Fruit fly (Drosophila melanogaster) whole organism, embryonic: Measurements from ENCODE around the gene TfIIA-S.

Source experiments
- B-H2 ChIP-seq: fragments of 200-800 bp; sonication (Bioruptor generic); optimal IDR thresholded peaks from 2 replicates; lab custom pipeline; 2018; ENCODE audit warnings: missing biosample characterization, mild to moderate bottlenecking, missing genetic modification characterization
- BEAF-32 ChIP-seq: fragments of 200-800 bp; sonication (Bioruptor generic); optimal IDR thresholded peaks from 3 replicates; lab custom pipeline; 2017; ENCODE audit warnings: missing biosample characterization, missing genetic modification characterization, mild to moderate bottlenecking, moderate library complexity, missing genetic modification reagents
- Bgb ChIP-seq: fragments of 200-800 bp; sonication (Bioruptor generic); IDR thresholded peaks from 2 replicates; pipeline ENCODE4 v1.3.6; 2022; ENCODE audit warnings: missing biosample characterization, missing genetic modification characterization; ENCODE audit not compliant: partially characterized antibody
- Blimp-1 ChIP-seq: fragments of 200-800 bp; sonication (Bioruptor generic); optimal IDR thresholded peaks from 3 replicates; lab custom pipeline; 2018; ENCODE audit warnings: missing biosample characterization, missing genetic modification characterization, mild to moderate bottlenecking, moderate library complexity, missing genetic modification reagents
- CG10274 ChIP-seq: fragments of 200-800 bp; sonication (Bioruptor generic); optimal IDR thresholded peaks from 3 replicates; lab custom pipeline; 2017; ENCODE audit warnings: missing biosample characterization, mild to moderate bottlenecking, missing genetic modification characterization
- CG11456 ChIP-seq: fragments of 200-800 bp; sonication (Bioruptor generic); IDR thresholded peaks from 3 replicates; pipeline ENCODE4 v1.3.6; 2022; ENCODE audit warnings: missing biosample characterization, missing genetic modification characterization
- CG12299 ChIP-seq: fragments of 200-800 bp; sonication (Bioruptor generic); optimal IDR thresholded peaks from 2 replicates; lab custom pipeline; 2018; ENCODE audit warnings: missing biosample characterization, mild to moderate bottlenecking, missing genetic modification characterization
- CG13424 ChIP-seq: fragments of 200-800 bp; sonication (Bioruptor generic); optimal IDR thresholded peaks from 2 replicates; lab custom pipeline; 2019; ENCODE audit warnings: missing biosample characterization, mild to moderate bottlenecking, missing genetic modification characterization, moderate library complexity
- CG14014 ChIP-seq: fragments of 200-800 bp; sonication (Bioruptor generic); IDR thresholded peaks from 2 replicates; pipeline ENCODE4 v1.3.6; 2022; ENCODE audit warnings: missing biosample characterization, missing genetic modification characterization
- CG14860 ChIP-seq: fragments of 200-800 bp; sonication (Bioruptor generic); IDR thresholded peaks from 3 replicates; pipeline ENCODE4 v1.3.6; 2022; ENCODE audit warnings: missing biosample characterization, missing genetic modification characterization; ENCODE audit not compliant: partially characterized antibody
- CG16815 ChIP-seq: fragments of 200-800 bp; sonication (Bioruptor generic); optimal IDR thresholded peaks from 3 replicates; lab custom pipeline; 2017; ENCODE audit warnings: missing biosample characterization, mild to moderate bottlenecking, missing genetic modification characterization
- CG17359 ChIP-seq: fragments of 200-800 bp; sonication (Bioruptor generic); optimal IDR thresholded peaks from 3 replicates; lab custom pipeline; 2018; ENCODE audit warnings: missing biosample characterization, mild to moderate bottlenecking, missing genetic modification characterization, moderate library complexity
- CG18262 ChIP-seq: fragments of 200-800 bp; optimal IDR thresholded peaks from 3 replicates; lab custom pipeline; 2019; ENCODE audit warnings: missing biosample characterization, mild to moderate bottlenecking, missing genetic modification characterization, moderate library complexity
- CG1832 ChIP-seq: fragments of 200-800 bp; sonication (Bioruptor generic); optimal IDR thresholded peaks from 2 replicates; lab custom pipeline; 2017; ENCODE audit warnings: missing biosample characterization, mild to moderate bottlenecking, missing genetic modification characterization, inconsistent platforms
- CG3407 ChIP-seq: fragments of 200-800 bp; sonication (Bioruptor generic); optimal IDR thresholded peaks from 2 replicates; lab custom pipeline; 2018; ENCODE audit warnings: missing biosample characterization, mild to moderate bottlenecking, missing genetic modification characterization
- CG34376 ChIP-seq: fragments of 200-800 bp; sonication (Bioruptor generic); optimal IDR thresholded peaks from 2 replicates; lab custom pipeline; 2018; ENCODE audit warnings: missing biosample characterization, mild to moderate bottlenecking, missing genetic modification characterization
- CG3726 ChIP-seq: fragments of 200-800 bp; sonication (Bioruptor generic); IDR thresholded peaks from 3 replicates; pipeline ENCODE4, ENCODE4 v1.3.6; 2022; ENCODE audit warnings: missing biosample characterization, missing genetic modification characterization
- CG7987 ChIP-seq: fragments of 200-800 bp; sonication (Bioruptor generic); optimal IDR thresholded peaks from 2 replicates; lab custom pipeline; 2018; ENCODE audit warnings: missing biosample characterization, mild to moderate bottlenecking, missing genetic modification characterization, moderate library complexity
- CG8281 ChIP-seq: fragments of 200-800 bp; sonication (Bioruptor generic); optimal IDR thresholded peaks from 2 replicates; lab custom pipeline; 2018; ENCODE audit warnings: missing biosample characterization, mild to moderate bottlenecking, missing genetic modification characterization, moderate library complexity
- CG8478 ChIP-seq: fragments of >200 bp; optimal IDR thresholded peaks from 2 replicates; lab custom pipeline; 2018
- CG8924 ChIP-seq: fragments of 200-800 bp; optimal IDR thresholded peaks from 3 replicates; lab custom pipeline; 2019; ENCODE audit warnings: missing biosample characterization, mild to moderate bottlenecking, missing genetic modification characterization, moderate library complexity
- CoRest ChIP-seq: fragments of 200-800 bp; sonication (Bioruptor generic); optimal IDR thresholded peaks from 3 replicates; lab custom pipeline; 2018; ENCODE audit warnings: missing biosample characterization, mild to moderate bottlenecking, missing genetic modification characterization, moderate library complexity
- Dll ChIP-seq: fragments of 200-800 bp; sonication (Bioruptor generic); IDR thresholded peaks from 4 replicates; pipeline ENCODE4 v1.3.6; 2022; ENCODE audit warnings: missing biosample characterization, missing genetic modification characterization; ENCODE audit not compliant: partially characterized antibody
- E2f1 ChIP-seq: fragments of 200-800 bp; sonication (Bioruptor generic); IDR thresholded peaks from 2 replicates; pipeline ENCODE4 v1.3.6; 2022; ENCODE audit warnings: missing biosample characterization, missing genetic modification characterization
- Ets97D ChIP-seq: fragments of 200-800 bp; sonication (Bioruptor generic); optimal IDR thresholded peaks from 3 replicates; lab custom pipeline; 2016; ENCODE audit warnings: missing biosample characterization, missing genetic modification characterization
- HLH54F ChIP-seq: fragments of 200-800 bp; sonication (Bioruptor generic); optimal IDR thresholded peaks from 3 replicates; lab custom pipeline; 2016; ENCODE audit warnings: missing biosample characterization, missing genetic modification characterization
- Hmx ChIP-seq: fragments of 200-800 bp; sonication (Bioruptor generic); optimal IDR thresholded peaks from 2 replicates; lab custom pipeline; 2016; ENCODE audit warnings: missing biosample characterization, missing genetic modification characterization
- Hr3 ChIP-seq: fragments of 200-800 bp; sonication (Bioruptor generic); optimal IDR thresholded peaks from 3 replicates; lab custom pipeline; 2016; ENCODE audit warnings: missing biosample characterization, missing genetic modification characterization
- Lpt ChIP-seq: fragments of >200 bp; optimal IDR thresholded peaks from 2 replicates; lab custom pipeline; 2018; ENCODE audit warnings: missing biosample characterization, missing genetic modification characterization
- MTF-1 ChIP-seq: fragments of 200-800 bp; sonication (Bioruptor generic); optimal IDR thresholded peaks from 2 replicates; lab custom pipeline; 2018; ENCODE audit warnings: missing biosample characterization, mild to moderate bottlenecking, missing genetic modification characterization, borderline replicate concordance
- Rx ChIP-seq: fragments of 200-800 bp; sonication (Bioruptor generic); IDR thresholded peaks from 2 replicates; pipeline ENCODE4 v1.3.6; 2022; ENCODE audit warnings: missing biosample characterization, missing genetic modification characterization
- ara ChIP-seq: fragments of 200-800 bp; sonication (Bioruptor generic); IDR thresholded peaks from 2 replicates; pipeline ENCODE4 v1.3.6; 2022; ENCODE audit warnings: missing biosample characterization, missing genetic modification characterization
- ash1 ChIP-seq: fragments of 200-800 bp; sonication (Bioruptor generic); optimal IDR thresholded peaks from 2 replicates; lab custom pipeline; 2018; ENCODE audit warnings: missing biosample characterization, mild to moderate bottlenecking, missing genetic modification characterization
- ato ChIP-seq: fragments of 200-800 bp; sonication (Bioruptor generic); IDR thresholded peaks from 2 replicates; pipeline ENCODE4 v1.3.6; 2022; ENCODE audit warnings: missing biosample characterization, missing genetic modification characterization; ENCODE audit not compliant: partially characterized antibody
- cas ChIP-seq: fragments of 200-800 bp; sonication (Bioruptor generic); IDR thresholded peaks from 2 replicates; pipeline ENCODE4 v1.3.6; 2022; ENCODE audit warnings: missing biosample characterization, missing genetic modification characterization
- crc ChIP-seq: fragments of 200-800 bp; sonication (Bioruptor generic); optimal IDR thresholded peaks from 2 replicates; lab custom pipeline; 2016; ENCODE audit warnings: missing biosample characterization, missing genetic modification characterization
- dan ChIP-seq: fragments of 200-800 bp; sonication (Bioruptor generic); IDR thresholded peaks from 2 replicates; pipeline ENCODE4 v1.3.6; 2022; ENCODE audit warnings: missing biosample characterization, missing genetic modification characterization
- dati ChIP-seq: fragments of 200-800 bp; sonication (Bioruptor generic); IDR thresholded peaks from 2 replicates; pipeline ENCODE4 v1.3.6; 2022; ENCODE audit warnings: missing biosample characterization, missing genetic modification characterization
- dm ChIP-seq: fragments of 200-800 bp; sonication (Bioruptor generic); optimal IDR thresholded peaks from 3 replicates; lab custom pipeline; 2016; ENCODE audit warnings: missing biosample characterization, missing genetic modification characterization
- eve ChIP-seq, 2 experiments: fragments of >200 bp; optimal IDR thresholded peaks; 2 replicates each; lab custom pipeline; 2017; ENCODE audit warnings: missing biosample characterization in 2 of 2, missing genetic modification characterization in 2 of 2
- gcm ChIP-seq: fragments of 200-800 bp; sonication (Bioruptor generic); optimal IDR thresholded peaks from 2 replicates; lab custom pipeline; 2019; ENCODE audit warnings: missing biosample characterization, mild to moderate bottlenecking, missing genetic modification characterization, moderate library complexity
- gem ChIP-seq: fragments of 200-800 bp; sonication (Bioruptor generic); optimal IDR thresholded peaks from 2 replicates; lab custom pipeline; 2019; ENCODE audit warnings: missing biosample characterization, mild to moderate bottlenecking, missing genetic modification characterization, moderate library complexity
- grn ChIP-seq: fragments of 200-800 bp; sonication (Bioruptor generic); optimal IDR thresholded peaks from 3 replicates; lab custom pipeline; 2017; ENCODE audit warnings: missing biosample characterization, missing genetic modification characterization
- hb ChIP-seq: fragments of 200-800 bp; sonication (Bioruptor generic); IDR thresholded peaks from 3 replicates; pipeline ENCODE4 v1.3.6; 2022; ENCODE audit warnings: missing biosample characterization, missing genetic modification characterization; ENCODE audit not compliant: partially characterized antibody
- klu ChIP-seq: fragments of 200-800 bp; sonication (Bioruptor generic); IDR thresholded peaks from 2 replicates; pipeline ENCODE4 v1.3.6; 2022; ENCODE audit warnings: missing biosample characterization, missing genetic modification characterization
- nmo ChIP-seq: fragments of 200-800 bp; sonication (Bioruptor generic); optimal IDR thresholded peaks from 2 replicates; lab custom pipeline; 2018; ENCODE audit warnings: missing biosample characterization, mild to moderate bottlenecking, missing genetic modification characterization, moderate library complexity
- phol ChIP-seq: fragments of 200-800 bp; sonication (Bioruptor generic); optimal IDR thresholded peaks from 3 replicates; lab custom pipeline; 2018; ENCODE audit warnings: missing biosample characterization, mild to moderate bottlenecking, missing genetic modification characterization, moderate library complexity
- pros ChIP-seq: fragments of 200-800 bp; sonication (Bioruptor generic); optimal IDR thresholded peaks from 3 replicates; lab custom pipeline; 2019; ENCODE audit warnings: missing biosample characterization, mild to moderate bottlenecking, missing genetic modification characterization, moderate library complexity
- row ChIP-seq: fragments of 200-800 bp; sonication (Bioruptor generic); IDR thresholded peaks from 3 replicates; pipeline ENCODE4 v1.3.6; 2022; ENCODE audit warnings: missing biosample characterization, missing genetic modification characterization
- slbo ChIP-seq: fragments of 200-800 bp; sonication (Bioruptor generic); IDR thresholded peaks from 2 replicates; pipeline ENCODE4 v1.3.6; 2022; ENCODE audit warnings: missing biosample characterization, missing genetic modification characterization
- so ChIP-seq: fragments of 200-800 bp; sonication (Bioruptor generic); IDR thresholded peaks from 3 replicates; pipeline ENCODE4 v1.3.6; 2022; ENCODE audit warnings: missing biosample characterization, missing genetic modification characterization

Gene TfIIA-S

DNA sequence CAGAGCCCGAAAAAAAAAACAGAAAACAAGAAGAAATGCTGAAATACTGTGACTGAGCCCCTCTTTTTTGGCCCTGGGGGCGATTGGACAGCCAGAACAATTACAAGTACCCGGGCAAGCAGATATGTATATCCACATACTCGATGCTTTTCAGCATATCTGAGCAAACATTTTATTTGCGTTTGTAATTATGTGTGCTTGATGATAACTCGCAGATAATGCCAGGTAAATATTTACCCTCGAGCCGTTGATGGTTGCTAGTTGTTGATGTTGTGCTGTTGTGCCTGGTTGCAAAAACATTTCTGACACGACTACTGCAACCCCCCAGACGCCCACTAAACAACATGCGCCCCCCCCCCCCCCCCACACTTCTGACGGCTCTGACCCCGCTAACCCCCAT, 28.5 kb upstream of the TfIIA-S start (continued):
- TF ChIP-seq dan (GFP tag; lab: Robert Waterston, UW) (no peak), dati (GFP tag; lab: Robert Waterston, UW) (no peak), CG11456 (GFP tag; lab: Robert Waterston, UW) (0 out of 3 replicates have a peak, but pooled peaks have one; percentile 33), CG17359 (tag; lab: Kevin White, UChicago) (peak; percentile 63), BEAF-32 (no peak), B-H2 (GFP tag; lab: Kevin White, UChicago) (no peak), CG14860 (GFP tag; lab: Robert Waterston, UW) (no peak), CG10274 (peak; percentile 9), row (GFP tag; lab: Robert Waterston, UW) (no peak), CG1832 (no peak), nmo (GFP tag; lab: Kevin White, UChicago) (no peak), pros (GFP tag; lab: Kevin White, UChicago) (no peak), Ets97D (GFP tag; lab: Kevin White, UChicago) (no peak), hb (no peak), ato (GFP tag; lab: Robert Waterston, UW) (no peak), Bgb (GFP tag; lab: Robert Waterston, UW) (no peak), HLH54F (no peak), slbo (GFP tag; lab: Robert Waterston, UW) (no peak), ara (GFP tag; lab: Robert Waterston, UW) (no peak), Hr3 (GFP tag; lab: Kevin White, UChicago) (no peak), Lpt (GFP tag; lab: Kevin White, UChicago) (no peak), phol (tag; lab: Kevin White, UChicago) (no peak), CG14014 (GFP tag; lab: Robert Waterston, UW) (peak; percentile 67; the same call in 1 of the 2 replicates), ash1 (GFP tag; lab: Kevin White, UChicago) (no peak), E2f1 (GFP tag; lab: Robert Waterston, UW) (no peak), klu (GFP tag; lab: Robert Waterston, UW) (no peak), CG18262 (tag; lab: Kevin White, UChicago) (peak; percentile 7), cas (GFP tag; lab: Robert Waterston, UW) (no peak), gcm (GFP tag; lab: Kevin White, UChicago) (peak; percentile 0), CG12299 (tag; lab: Kevin White, UChicago) (peak; percentile 21), CoRest (tag; lab: Kevin White, UChicago) (peak; percentile 19), crc (no peak), Rx (GFP tag; lab: Robert Waterston, UW) (0 out of 2 replicates have a peak, but pooled peaks have one; percentile 9), Dll (no peak), CG16815 (GFP tag; lab: Kevin White, UChicago) (no peak), so (GFP tag; lab: Robert Waterston, UW) (peak; percentile 39; the same call in 2 of the 3 replicates), CG8478 (no peak), CG3407 (peak; percentile 43), Blimp-1 (peak; percentile 39), CG8924 (peak; percentile 38), CG34376 (GFP tag; lab: Kevin White, UChicago) (peak; percentile 2), dm (GFP tag; lab: Kevin White, UChicago) (no peak), gem (tag; lab: Kevin White, UChicago) (peak; percentile 43), CG3726 (GFP tag; lab: Robert Waterston, UW) (no peak), Hmx (GFP tag; lab: Kevin White, UChicago) (no peak), grn (GFP tag; lab: Kevin White, UChicago) (peak; percentile 6), CG8281 (tag; lab: Kevin White, UChicago) (no peak), CG13424 (tag; lab: Kevin White, UChicago) (peak; percentile 51), CG7987 (GFP tag; lab: Kevin White, UChicago) (peak; percentile 80), MTF-1 (GFP tag; lab: Kevin White, UChicago) (peak; percentile 70), eve (GFP tag; optimal IDR thresholded peaks at IDR 0.05; lab: Kevin White, UChicago) (no peak)
